Fruit fly (Drosophila melanogaster): Measurements from ENCODE around the gene Gs1.

DNA sequence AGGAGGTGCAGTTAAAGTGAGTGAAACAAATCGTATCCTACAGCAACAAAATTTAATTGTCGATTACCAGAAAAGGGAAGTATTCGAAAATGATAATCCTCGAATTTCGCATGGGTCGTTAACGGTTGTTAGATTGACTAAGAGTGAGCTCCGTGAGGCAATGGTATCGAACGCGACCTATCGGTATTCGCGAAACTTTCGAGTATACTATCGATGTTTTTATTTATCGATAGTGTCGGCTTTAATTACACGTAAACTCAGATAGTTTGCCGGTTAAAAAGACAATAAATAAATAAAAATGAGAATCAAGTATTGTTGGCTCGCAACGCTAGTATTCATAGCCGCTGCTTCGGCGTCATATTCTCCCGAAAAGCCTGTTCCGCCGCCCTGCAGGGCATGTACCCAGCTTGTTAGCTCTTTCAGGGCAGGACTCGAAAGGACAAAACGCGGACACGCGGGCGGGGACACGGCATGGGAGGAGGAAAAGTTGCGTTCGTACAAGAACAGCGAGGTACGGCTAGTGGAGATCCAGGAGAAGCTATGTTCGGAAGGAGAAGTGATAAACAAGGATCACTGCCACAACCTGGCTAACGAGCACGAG lies 29.6 kb upstream of the Gs1 start, which contains the start of gene Creld:
- no peak for TF ChIP-seq HLH106 (tag; optimal IDR thresholded peaks at IDR 0.05)
- TF ChIP-seq Sp1 (GFP tag; optimal IDR thresholded peaks at IDR 0.05) = no peak
- no peak for TF ChIP-seq OdsH (GFP tag; optimal IDR thresholded peaks at IDR 0.05)
- TF ChIP-seq Vsx2 (GFP tag; optimal IDR thresholded peaks at IDR 0.05; ENCODE audit: partially characterized antibody) = no peak
- TF ChIP-seq lola (GFP tag; optimal IDR thresholded peaks at IDR 0.05) = no peak
- no peak for TF ChIP-seq fru (GFP tag; optimal IDR thresholded peaks at IDR 0.05)
- no peak for TF ChIP-seq usp (GFP tag; optimal IDR thresholded peaks at IDR 0.05)
- TF ChIP-seq brk (GFP tag; optimal IDR thresholded peaks at IDR 0.05) = no peak
- no peak for TF ChIP-seq Jra (GFP tag; optimal IDR thresholded peaks at IDR 0.05)
- TF ChIP-seq Dfd (GFP tag; optimal IDR thresholded peaks at IDR 0.05) = no peak
- peak; percentile 72 for TF ChIP-seq Hr83 (GFP tag; optimal IDR thresholded peaks at IDR 0.05; ENCODE audit: poor library complexity, severe bottlenecking)
- no peak for TF ChIP-seq foxo (GFP tag; optimal IDR thresholded peaks at IDR 0.05)
- peak; percentile 23 for TF ChIP-seq sage (GFP tag; optimal IDR thresholded peaks at IDR 0.05)

All from whole organism, wandering third instar larva.